Worm (Caenorhabditis elegans) whole organism, late embryonic: Measurements from ENCODE around the gene sna-3.

Experiments
- C38D4.7 ChIP-seq: fragments of 200-800 bp; sonication (Bioruptor generic); optimal IDR thresholded peaks from 2 replicates; lab custom pipeline; 2018; ENCODE audit warnings: mild to moderate bottlenecking, missing genetic modification characterization, moderate library complexity, missing compliant biosample characterization
- F13H6.1 ChIP-seq: sonication (generic microtip); optimal IDR thresholded peaks from 2 replicates; lab custom pipeline; 2016; ENCODE audit warnings: missing genetic modification characterization, missing compliant biosample characterization
- K02D7.2 ChIP-seq: sonication (generic microtip); optimal IDR thresholded peaks from 2 replicates; lab custom pipeline; 2017; ENCODE audit warnings: mild to moderate bottlenecking, missing genetic modification characterization, missing compliant biosample characterization
- ahr-1 ChIP-seq: sonication (generic microtip); optimal IDR thresholded peaks from 2 replicates; lab custom pipeline; 2016; ENCODE audit warnings: missing genetic modification characterization, missing compliant biosample characterization
- ama-1 ChIP-seq: fragments of 150-350 bp; optimal IDR thresholded peaks from 2 replicates; lab custom pipeline; 2014
- ceh-14 ChIP-seq: sonication (generic microtip); optimal IDR thresholded peaks from 2 replicates; lab custom pipeline; 2016; ENCODE audit warnings: missing genotype, missing genetic modification characterization, missing compliant biosample characterization
- ceh-18 ChIP-seq: sonication (generic microtip); optimal IDR thresholded peaks from 2 replicates; lab custom pipeline; 2016; ENCODE audit warnings: missing genetic modification characterization, missing compliant biosample characterization
- ceh-19 ChIP-seq: fragments of 200-800 bp; sonication (Bioruptor generic); optimal IDR thresholded peaks from 2 replicates; lab custom pipeline; 2018; ENCODE audit warnings: mild to moderate bottlenecking, missing genetic modification characterization, missing compliant biosample characterization
- ceh-2 ChIP-seq: sonication (generic microtip); optimal IDR thresholded peaks from 2 replicates; lab custom pipeline; 2016; ENCODE audit warnings: missing genotype, missing genetic modification characterization, missing compliant biosample characterization
- ceh-22 ChIP-seq: sonication (generic microtip); optimal IDR thresholded peaks from 2 replicates; lab custom pipeline; 2017; ENCODE audit warnings: missing biosample characterization, missing genetic modification characterization
- ceh-24 ChIP-seq: sonication (generic microtip); optimal IDR thresholded peaks from 2 replicates; lab custom pipeline; 2016; ENCODE audit warnings: mild to moderate bottlenecking, missing genetic modification characterization, missing compliant biosample characterization
- ceh-31 ChIP-seq: sonication (generic microtip); optimal IDR thresholded peaks from 2 replicates; lab custom pipeline; 2016; ENCODE audit warnings: missing genetic modification characterization, missing compliant biosample characterization
- ceh-45 ChIP-seq: fragments of 200-800 bp; sonication (Bioruptor generic); IDR thresholded peaks from 2 replicates; pipeline ENCODE4 v1.3.6; 2022; ENCODE audit warnings: missing genetic modification reagents, missing genetic modification characterization, missing compliant biosample characterization
- ceh-9 ChIP-seq: sonication (generic microtip); optimal IDR thresholded peaks from 2 replicates; lab custom pipeline; 2016; ENCODE audit warnings: mild to moderate bottlenecking, missing genetic modification characterization, inconsistent platforms, missing compliant biosample characterization
- dve-1 ChIP-seq: sonication (generic microtip); optimal IDR thresholded peaks from 2 replicates; lab custom pipeline; 2017; ENCODE audit warnings: antibody characterized with exemption, mild to moderate bottlenecking, missing genetic modification characterization, missing compliant biosample characterization
- elt-2 ChIP-seq: sonication (generic microtip); optimal IDR thresholded peaks from 2 replicates; lab custom pipeline; 2016; ENCODE audit warnings: missing genetic modification reagents, missing genetic modification characterization, missing compliant biosample characterization
- elt-4 ChIP-seq: sonication (generic microtip); optimal IDR thresholded peaks from 2 replicates; lab custom pipeline; 2016; ENCODE audit warnings: missing genetic modification characterization, missing compliant biosample characterization
- ets-4 ChIP-seq: sonication (generic microtip); optimal IDR thresholded peaks from 2 replicates; lab custom pipeline; 2016; ENCODE audit warnings: missing genetic modification characterization, missing compliant biosample characterization
- fax-1 ChIP-seq: sonication (generic microtip); optimal IDR thresholded peaks from 2 replicates; lab custom pipeline; 2016; ENCODE audit warnings: missing genotype, missing genetic modification characterization, missing compliant biosample characterization
- gmeb-2 ChIP-seq: sonication (generic microtip); optimal IDR thresholded peaks from 2 replicates; lab custom pipeline; 2016; ENCODE audit warnings: missing genetic modification characterization, inconsistent platforms, missing compliant biosample characterization
- hlh-13 ChIP-seq: fragments of 200-800 bp; sonication (Bioruptor generic); optimal IDR thresholded peaks from 2 replicates; lab custom pipeline; 2018; ENCODE audit warnings: mild to moderate bottlenecking, missing genetic modification characterization, missing compliant biosample characterization
- hlh-30 ChIP-seq: sonication (generic microtip); optimal IDR thresholded peaks from 2 replicates; lab custom pipeline; 2017; ENCODE audit warnings: antibody characterized with exemption, missing genetic modification characterization, missing compliant biosample characterization; ENCODE audit not compliant: insufficient read depth
- hlh-6 ChIP-seq: sonication (generic microtip); optimal IDR thresholded peaks from 2 replicates; lab custom pipeline; 2016; ENCODE audit warnings: missing genotype, missing genetic modification characterization, missing compliant biosample characterization
- hlh-8 ChIP-seq: sonication (generic microtip); optimal IDR thresholded peaks from 2 replicates; lab custom pipeline; 2016; ENCODE audit warnings: missing genotype, missing genetic modification characterization, missing compliant biosample characterization
- lim-6 ChIP-seq: sonication (generic microtip); optimal IDR thresholded peaks from 2 replicates; lab custom pipeline; 2016; ENCODE audit warnings: missing genetic modification characterization, missing compliant biosample characterization
- lin-11 ChIP-seq: fragments of 200-800 bp; sonication (Bioruptor generic); optimal IDR thresholded peaks from 2 replicates; lab custom pipeline; 2018; ENCODE audit warnings: mild to moderate bottlenecking, missing genetic modification characterization, missing compliant biosample characterization
- madf-2 ChIP-seq: sonication (generic microtip); optimal IDR thresholded peaks from 2 replicates; lab custom pipeline; 2017; ENCODE audit warnings: missing genetic modification characterization, missing compliant biosample characterization
- mec-3 ChIP-seq: sonication (generic microtip); optimal IDR thresholded peaks from 2 replicates; lab custom pipeline; 2016; ENCODE audit warnings: borderline replicate concordance, missing genetic modification characterization, missing compliant biosample characterization
- nfya-1 ChIP-seq: sonication (generic microtip); optimal IDR thresholded peaks from 2 replicates; lab custom pipeline; 2017; ENCODE audit warnings: missing genetic modification characterization, mild to moderate bottlenecking, missing compliant biosample characterization, antibody characterized with exemption, moderate library complexity
- odd-2 ChIP-seq: sonication (generic microtip); optimal IDR thresholded peaks from 2 replicates; lab custom pipeline; 2017; ENCODE audit warnings: antibody characterized with exemption, mild to moderate bottlenecking, missing genetic modification characterization, missing compliant biosample characterization
- pat-9 ChIP-seq: fragments of 200-800 bp; sonication (Bioruptor generic); optimal IDR thresholded peaks from 2 replicates; lab custom pipeline; 2018; ENCODE audit warnings: mild to moderate bottlenecking, missing genetic modification characterization, moderate library complexity, missing compliant biosample characterization
- pha-2 ChIP-seq: sonication (generic microtip); optimal IDR thresholded peaks from 2 replicates; lab custom pipeline; 2017; ENCODE audit warnings: mild to moderate bottlenecking, missing genetic modification characterization, missing compliant biosample characterization
- pha-4 ChIP-seq: fragments of 150-350 bp; optimal IDR thresholded peaks from 2 replicates; lab custom pipeline; 2018; ENCODE audit warnings: missing biosample characterization, missing genetic modification reagents, missing genetic modification characterization
- pros-1 ChIP-seq: fragments of 150-350 bp; optimal IDR thresholded peaks from 2 replicates; lab custom pipeline; 2014; ENCODE audit warnings: missing biosample characterization, missing genetic modification reagents, missing genetic modification characterization
- rnt-1 ChIP-seq: sonication (generic microtip); optimal IDR thresholded peaks from 2 replicates; lab custom pipeline; 2016; ENCODE audit warnings: missing genetic modification characterization, missing compliant biosample characterization
- sox-2 ChIP-seq: fragments of 200-800 bp; sonication (Bioruptor generic); IDR thresholded peaks from 2 replicates; pipeline ENCODE4 v1.3.6; 2022; ENCODE audit warnings: missing genetic modification reagents, missing genetic modification characterization, missing compliant biosample characterization
- tbx-2 ChIP-seq: sonication (generic microtip); optimal IDR thresholded peaks from 2 replicates; lab custom pipeline; 2016; ENCODE audit warnings: missing genetic modification characterization, missing compliant biosample characterization
- ttx-3 ChIP-seq: sonication (generic microtip); optimal IDR thresholded peaks from 2 replicates; lab custom pipeline; 2016; ENCODE audit warnings: missing genetic modification reagents, missing genetic modification characterization, missing compliant biosample characterization
- unc-86 ChIP-seq: sonication (generic microtip); optimal IDR thresholded peaks from 2 replicates; lab custom pipeline; 2016; ENCODE audit warnings: missing genetic modification characterization, missing compliant biosample characterization
- ztf-16 ChIP-seq: sonication (generic microtip); optimal IDR thresholded peaks from 2 replicates; lab custom pipeline; 2017; ENCODE audit warnings: missing genetic modification characterization, missing compliant biosample characterization

Gene sna-3

DNA sequence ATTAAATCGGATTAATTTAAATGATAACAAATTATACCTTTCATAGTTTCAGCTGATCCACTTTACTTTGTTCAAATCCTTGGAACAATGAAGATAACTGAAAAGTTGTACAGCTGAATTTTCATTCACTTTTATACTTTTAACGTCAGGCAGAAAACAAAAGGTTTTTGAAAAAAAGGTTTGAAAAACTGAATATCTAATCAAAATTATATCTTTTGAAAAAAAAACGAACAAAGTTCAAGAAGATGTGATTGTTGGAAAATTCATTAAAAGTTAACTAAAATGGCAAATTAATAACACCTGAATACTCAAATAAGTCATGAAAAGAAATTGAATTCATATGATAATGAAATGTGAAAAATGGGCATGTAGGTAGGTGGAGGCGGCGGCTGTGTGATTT is 30.6 kb upstream of the sna-3 start, which contains the start of gene T12A2.21:
T12A2.21 (minus strand) TSS at position 101 of the 400 bp plus-strand sequence.
- no peak for TF ChIP-seq fax-1 (tag; lab: Kevin White, UChicago)
- no peak for TF ChIP-seq nfya-1 (tag; lab: Kevin White, UChicago)
- no peak for TF ChIP-seq F13H6.1 (tag; lab: Kevin White, UChicago)
- no peak for TF ChIP-seq K02D7.2 (tag; lab: Kevin White, UChicago)
- no peak for TF ChIP-seq sox-2 (GFP tag; lab: Robert Waterston, UW)
- no peak for TF ChIP-seq ama-1 (lab: Kevin White, UChicago)
- TF ChIP-seq, all 69 proteins: peak for 0

DNA sequence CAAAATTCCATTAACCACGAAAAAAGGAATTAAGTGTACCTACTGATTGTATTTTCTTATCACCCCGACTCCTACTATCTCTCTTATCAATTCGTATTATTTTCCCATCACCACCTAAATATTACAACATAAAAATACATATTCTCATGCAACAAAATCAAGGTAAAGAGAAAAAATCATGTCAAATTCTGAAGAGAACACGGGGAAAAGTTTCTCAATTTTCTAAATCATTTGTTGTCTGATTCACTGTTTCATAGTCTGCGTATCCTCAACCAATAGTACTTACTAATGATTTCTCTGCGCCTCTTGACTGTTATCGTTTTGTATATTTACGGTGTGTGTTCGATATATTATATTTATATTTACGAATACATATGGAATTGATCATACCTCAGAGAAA is 25.9 kb upstream of the sna-3 start:
- no peak for TF ChIP-seq madf-2 (tag; lab: Kevin White, UChicago)
- no peak for TF ChIP-seq ceh-19
- TF ChIP-seq C38D4.7: no peak
- no peak for TF ChIP-seq ceh-45 (GFP tag; lab: Robert Waterston, UW)
- no peak for TF ChIP-seq elt-4 (tag; lab: Kevin White, UChicago)
- TF ChIP-seq tbx-2 (tag; lab: Kevin White, UChicago): no peak
- peak; percentile 85 for TF ChIP-seq elt-2 (tag; lab: Kevin White, UChicago)

DNA sequence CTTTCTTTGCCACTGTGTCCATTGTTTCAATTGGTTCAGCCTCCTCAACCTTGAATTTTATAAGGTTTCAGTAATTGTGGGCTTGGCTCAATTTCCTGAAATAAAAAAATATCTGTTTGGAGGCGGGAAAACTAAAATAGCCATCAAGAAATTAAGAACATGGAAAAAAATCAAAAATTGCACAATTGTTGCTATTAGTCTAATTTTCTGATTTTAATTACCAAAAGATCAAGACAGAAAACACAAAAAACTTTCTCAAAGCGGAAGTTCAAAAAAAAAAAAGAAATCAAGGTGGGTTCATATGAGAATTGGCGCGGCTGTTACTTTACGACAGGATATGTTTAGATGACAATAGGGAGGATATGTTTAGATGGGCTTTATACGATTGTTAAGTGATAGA is 24.9 kb upstream of the sna-3 start, which contains the start of gene esyt-2:
esyt-2 (minus strand) TSS at position 101 of the 400 bp plus-strand sequence.
- TF ChIP-seq ttx-3 (tag; lab: Kevin White, UChicago) (no peak), ceh-2 (tag; lab: Kevin White, UChicago) (no peak), ztf-16 (tag; lab: Kevin White, UChicago) (no peak), pros-1 (tag; lab: Kevin White, UChicago) (no peak), odd-2 (tag; lab: Kevin White, UChicago) (no peak), C38D4.7 (no peak), ceh-9 (no peak), lim-6 (tag; lab: Kevin White, UChicago) (no peak), hlh-8 (no peak)

DNA sequence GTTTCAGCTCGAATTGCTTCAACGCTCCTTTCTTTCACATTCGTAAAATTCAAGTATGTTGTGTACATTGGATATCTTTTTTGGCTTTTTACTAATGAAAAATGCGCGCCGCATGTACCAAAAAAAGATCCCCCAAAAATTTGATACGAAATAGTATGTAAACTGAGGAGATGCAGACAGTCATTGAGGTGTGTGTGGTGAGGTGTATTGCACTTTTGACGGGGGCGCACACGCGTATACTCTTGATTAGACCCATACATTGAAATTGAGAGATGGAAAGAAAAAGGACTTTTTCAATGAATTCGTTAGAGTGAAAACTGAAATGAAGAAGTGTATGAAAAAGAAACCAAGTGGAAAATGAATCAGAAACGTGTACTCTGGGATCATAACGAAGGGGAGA is 15.4 kb upstream of the sna-3 start:
- no peak for TF ChIP-seq ets-4 (tag; lab: Kevin White, UChicago)
- TF ChIP-seq ceh-19: no peak

DNA sequence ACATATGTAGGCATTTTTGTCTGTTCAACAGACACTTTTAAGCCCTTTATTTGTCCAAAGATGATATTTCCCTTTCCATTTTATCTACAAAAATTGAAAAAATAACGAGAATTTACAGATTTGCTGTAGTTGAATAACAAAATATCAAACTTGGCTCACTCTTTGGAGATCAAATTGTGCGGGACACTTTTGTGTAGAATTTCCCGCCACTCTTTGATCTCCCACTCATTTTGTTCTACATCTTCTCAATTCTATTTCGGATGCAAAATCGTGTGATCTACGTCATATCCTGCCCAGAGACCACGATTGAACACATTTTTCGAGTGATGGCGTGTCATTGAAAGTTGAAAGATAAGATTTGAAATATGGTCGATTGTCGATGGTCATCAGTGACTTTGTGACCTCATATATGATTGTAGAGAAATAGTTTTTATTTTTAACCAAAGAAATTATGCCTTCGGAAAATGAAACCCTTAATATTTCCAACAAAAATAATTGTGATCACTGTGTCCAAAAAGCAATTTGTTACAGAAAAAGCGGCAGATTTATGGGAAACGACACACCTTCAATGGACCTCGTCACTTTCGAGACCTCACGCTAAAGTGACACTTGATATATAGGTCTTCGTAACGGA is 10.9 kb upstream of the sna-3 start, which contains the start of gene hot-4:
hot-4 (plus strand) TSS at position 584 of the 634 bp plus-strand sequence.
- TF ChIP-seq pat-9 (tag; lab: Kevin White, UChicago): no peak
- no peak for TF ChIP-seq ceh-22 (tag; lab: Kevin White, UChicago)
- TF ChIP-seq ets-4 (tag; lab: Kevin White, UChicago): no peak
- no peak for TF ChIP-seq hlh-6 (tag; lab: Kevin White, UChicago)
- TF ChIP-seq ama-1 (lab: Kevin White, UChicago): no peak
- no peak for TF ChIP-seq tbx-2 (tag; lab: Kevin White, UChicago)
- no peak for TF ChIP-seq pha-2 (tag; lab: Kevin White, UChicago)
- TF ChIP-seq ceh-19: no peak
- no peak for TF ChIP-seq hlh-30
- no peak for TF ChIP-seq ahr-1 (tag; lab: Kevin White, UChicago)
- no peak for TF ChIP-seq nfya-1 (tag; lab: Kevin White, UChicago)
- no peak for TF ChIP-seq ceh-2 (tag; lab: Kevin White, UChicago)
- TF ChIP-seq mec-3 (tag; lab: Kevin White, UChicago): no peak
- no peak for TF ChIP-seq ceh-18 (tag; lab: Kevin White, UChicago)

DNA sequence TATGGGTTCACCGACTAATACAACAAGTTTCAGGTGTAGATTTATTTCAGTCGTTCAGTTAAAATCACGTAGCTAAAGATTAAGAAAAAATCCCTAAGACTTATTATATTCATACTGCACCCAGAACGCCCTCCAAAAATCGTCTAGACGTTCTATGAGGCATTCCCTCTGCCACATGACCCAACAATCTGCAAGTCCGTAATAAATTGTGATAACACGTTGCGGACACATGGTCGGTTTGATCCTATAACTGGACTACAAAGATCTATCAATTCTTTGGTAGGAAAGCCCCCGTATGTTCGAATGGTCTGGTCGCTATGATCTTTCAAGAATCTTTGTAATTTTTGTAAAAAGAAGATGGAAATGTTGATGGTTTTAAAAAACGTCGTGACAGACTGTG is 9.9 kb upstream of the sna-3 start:
- TF ChIP-seq dve-1 (tag; lab: Kevin White, UChicago) (no peak), ceh-19 (no peak), pha-2 (tag; lab: Kevin White, UChicago) (no peak), ceh-24 (tag; lab: Kevin White, UChicago) (no peak), unc-86 (tag; lab: Kevin White, UChicago) (no peak), hlh-30 (no peak), ceh-31 (no peak), ceh-14 (tag; lab: Kevin White, UChicago) (no peak), rnt-1 (tag; lab: Kevin White, UChicago) (no peak), ets-4 (tag; lab: Kevin White, UChicago) (no peak), odd-2 (tag; lab: Kevin White, UChicago) (no peak), hlh-13 (no peak), pha-4 (tag; lab: Kevin White, UChicago) (no peak), gmeb-2 (tag; lab: Kevin White, UChicago) (no peak), lin-11 (tag; lab: Kevin White, UChicago) (no peak)
